Fruit fly (Drosophila melanogaster) whole organism, prepupa: ENCODE measurements around the gene Fkbp39.
A peak's percentile ranks its signal among the peaks of the same experiment; 100 is the strongest.

Source experiments
- Blimp-1 ChIP-seq: fragments of 200-800 bp; sonication (Bioruptor generic); optimal IDR thresholded peaks from 3 replicates; lab custom pipeline; 2017; ENCODE audit warnings: missing biosample characterization, missing genetic modification characterization, mild to moderate bottlenecking, moderate library complexity, missing genetic modification reagents
- CG10631 ChIP-seq: fragments of 200-800 bp; sonication (Bioruptor generic); optimal IDR thresholded peaks from 2 replicates; lab custom pipeline; 2016; ENCODE audit warnings: missing biosample characterization, missing genetic modification characterization
- CG11762 ChIP-seq: fragments of 200-800 bp; sonication (Bioruptor generic); optimal IDR thresholded peaks from 3 replicates; lab custom pipeline; 2016; ENCODE audit warnings: missing biosample characterization, missing genetic modification characterization; ENCODE audit not compliant: insufficient read depth
- CG11902 ChIP-seq: fragments of 200-800 bp; sonication (Bioruptor generic); optimal IDR thresholded peaks from 3 replicates; lab custom pipeline; 2016; ENCODE audit warnings: missing biosample characterization, missing genetic modification characterization
- CG1621 ChIP-seq: fragments of 200-800 bp; sonication (Bioruptor generic); optimal IDR thresholded peaks from 3 replicates; lab custom pipeline; 2018; ENCODE audit warnings: missing biosample characterization, mild to moderate bottlenecking, missing genetic modification characterization
- CG16779 ChIP-seq: fragments of 200-800 bp; sonication (Bioruptor generic); optimal IDR thresholded peaks from 3 replicates; lab custom pipeline; 2017; ENCODE audit warnings: missing biosample characterization, mild to moderate bottlenecking, missing genetic modification characterization
- CG3032 ChIP-seq: fragments of 200-800 bp; optimal IDR thresholded peaks from 2 replicates; lab custom pipeline; 2019; ENCODE audit warnings: missing biosample characterization, mild to moderate bottlenecking, missing genetic modification characterization, moderate library complexity
- CG31627 ChIP-seq: fragments of 200-800 bp; sonication (Bioruptor generic); optimal IDR thresholded peaks from 3 replicates; lab custom pipeline; 2016; ENCODE audit warnings: missing biosample characterization, missing genetic modification characterization
- CG32006 ChIP-seq: fragments of 200-800 bp; sonication (Bioruptor generic); optimal IDR thresholded peaks from 3 replicates; lab custom pipeline; 2017; ENCODE audit warnings: missing biosample characterization, mild to moderate bottlenecking, missing genetic modification characterization
- CG34406 ChIP-seq: fragments of 200-800 bp; sonication (Bioruptor generic); optimal IDR thresholded peaks from 3 replicates; lab custom pipeline; 2016; ENCODE audit warnings: missing biosample characterization, missing genetic modification characterization
- CG3919 ChIP-seq: fragments of 200-800 bp; sonication (Bioruptor generic); optimal IDR thresholded peaks from 3 replicates; lab custom pipeline; 2016; ENCODE audit warnings: missing biosample characterization, missing genetic modification characterization
- CG4318 ChIP-seq: fragments of 200-800 bp; sonication (Bioruptor generic); optimal IDR thresholded peaks from 3 replicates; lab custom pipeline; 2017; ENCODE audit warnings: missing biosample characterization, mild to moderate bottlenecking, missing genetic modification characterization
- CG6163 ChIP-seq: fragments of 200-800 bp; sonication (Bioruptor generic); IDR thresholded peaks from 3 replicates; pipeline ENCODE4 v1.3.6; 2022; ENCODE audit warnings: missing biosample characterization, missing genetic modification characterization
- CG6276 ChIP-seq: fragments of 200-800 bp; sonication (Bioruptor generic); optimal IDR thresholded peaks from 2 replicates; lab custom pipeline; 2017; ENCODE audit warnings: missing biosample characterization, mild to moderate bottlenecking, missing genetic modification characterization
- CG6792 ChIP-seq: fragments of 200-800 bp; sonication (Bioruptor generic); optimal IDR thresholded peaks from 3 replicates; lab custom pipeline; 2016; ENCODE audit warnings: missing biosample characterization, missing genetic modification characterization
- CG6808 ChIP-seq: fragments of 200-800 bp; sonication (Bioruptor generic); optimal IDR thresholded peaks from 3 replicates; lab custom pipeline; 2017; ENCODE audit warnings: missing biosample characterization, missing genetic modification characterization, mild to moderate bottlenecking, moderate library complexity, missing genetic modification reagents
- CG6854 ChIP-seq: fragments of 200-800 bp; sonication (Bioruptor generic); optimal IDR thresholded peaks from 2 replicates; lab custom pipeline; 2017; ENCODE audit warnings: missing biosample characterization, mild to moderate bottlenecking, missing genetic modification characterization
- CG7368 ChIP-seq: fragments of 200-800 bp; sonication (Bioruptor generic); optimal IDR thresholded peaks from 3 replicates; lab custom pipeline; 2016; ENCODE audit warnings: missing biosample characterization, missing genetic modification characterization
- CG8632 ChIP-seq: fragments of 200-800 bp; sonication (Bioruptor generic); optimal IDR thresholded peaks from 3 replicates; lab custom pipeline; 2016; ENCODE audit warnings: missing biosample characterization, missing genetic modification characterization
- Eip75B ChIP-seq: fragments of 200-800 bp; sonication (Bioruptor generic); optimal IDR thresholded peaks from 3 replicates; lab custom pipeline; 2016; ENCODE audit warnings: missing biosample characterization, missing genetic modification characterization
- Eip78C ChIP-seq: fragments of 200-800 bp; sonication (Bioruptor generic); peaks from one replicate; lab custom pipeline; 2016; ENCODE audit warnings: missing biosample characterization, missing genetic modification characterization
- Ets96B ChIP-seq: fragments of 200-800 bp; optimal IDR thresholded peaks from 2 replicates; lab custom pipeline; 2019; ENCODE audit warnings: missing biosample characterization, mild to moderate bottlenecking, missing genetic modification characterization, moderate library complexity
- Gug ChIP-seq: fragments of 200-800 bp; sonication (Bioruptor generic); IDR thresholded peaks from 2 replicates; pipeline ENCODE4 v1.3.6; 2022; ENCODE audit warnings: missing biosample characterization, missing genetic modification characterization
- Hr38 ChIP-seq: sonication (Bioruptor generic); optimal IDR thresholded peaks from 2 replicates; lab custom pipeline; 2016; ENCODE audit warnings: missing biosample characterization, missing genetic modification characterization
- Hr39 ChIP-seq: fragments of 200-800 bp; sonication (Bioruptor generic); optimal IDR thresholded peaks from 2 replicates; lab custom pipeline; 2016; ENCODE audit warnings: missing biosample characterization, missing genetic modification characterization
- Hr4 ChIP-seq: fragments of 200-800 bp; sonication (Bioruptor generic); optimal IDR thresholded peaks from 3 replicates; lab custom pipeline; 2016; ENCODE audit warnings: missing biosample characterization, missing genetic modification characterization
- Lpt ChIP-seq: fragments of 200-800 bp; sonication (Bioruptor generic); optimal IDR thresholded peaks from 3 replicates; lab custom pipeline; 2016; ENCODE audit warnings: missing biosample characterization, missing genetic modification characterization
- Met ChIP-seq: fragments of 200-800 bp; sonication (Bioruptor generic); optimal IDR thresholded peaks from 3 replicates; lab custom pipeline; 2016; ENCODE audit warnings: missing biosample characterization, missing genetic modification characterization
- OdsH ChIP-seq: fragments of 200-800 bp; sonication (Bioruptor generic); optimal IDR thresholded peaks from 3 replicates; lab custom pipeline; 2016; ENCODE audit warnings: missing biosample characterization, missing genetic modification characterization
- Sox15 ChIP-seq: fragments of 200-800 bp; sonication (Bioruptor generic); optimal IDR thresholded peaks from 3 replicates; lab custom pipeline; 2016; ENCODE audit warnings: missing biosample characterization, missing genetic modification characterization
- achi ChIP-seq: fragments of 200-800 bp; sonication (Bioruptor generic); optimal IDR thresholded peaks from 3 replicates; lab custom pipeline; 2016; ENCODE audit warnings: missing biosample characterization, missing genetic modification characterization
- cyc ChIP-seq: fragments of 200-800 bp; sonication (Bioruptor generic); optimal IDR thresholded peaks from 3 replicates; lab custom pipeline; 2016; ENCODE audit warnings: missing biosample characterization, missing genetic modification characterization
- dsx ChIP-seq: fragments of 200-800 bp; optimal IDR thresholded peaks from 3 replicates; lab custom pipeline; 2019; ENCODE audit warnings: missing biosample characterization, mild to moderate bottlenecking, missing genetic modification characterization, moderate library complexity; ENCODE audit not compliant: poor library complexity, severe bottlenecking
- esn ChIP-seq: fragments of 200-800 bp; sonication (Bioruptor generic); optimal IDR thresholded peaks from 2 replicates; lab custom pipeline; 2016; ENCODE audit warnings: missing biosample characterization, mild to moderate bottlenecking, missing genetic modification characterization, moderate library complexity
- fd59A ChIP-seq: fragments of 200-800 bp; sonication (Bioruptor generic); optimal IDR thresholded peaks from 2 replicates; lab custom pipeline; 2017; ENCODE audit warnings: missing biosample characterization, mild to moderate bottlenecking, missing genetic modification characterization, missing genetic modification reagents
- fd85E ChIP-seq: fragments of 200-800 bp; sonication (Bioruptor generic); optimal IDR thresholded peaks from 3 replicates; lab custom pipeline; 2016; ENCODE audit warnings: missing biosample characterization, missing genetic modification characterization
- fkh ChIP-seq: fragments of 200-800 bp; sonication (Bioruptor generic); optimal IDR thresholded peaks from 3 replicates; lab custom pipeline; 2017; ENCODE audit warnings: missing biosample characterization, mild to moderate bottlenecking, missing genetic modification characterization, moderate library complexity
- pdm3 ChIP-seq: fragments of 200-800 bp; sonication (Bioruptor generic); optimal IDR thresholded peaks from 3 replicates; lab custom pipeline; 2016; ENCODE audit warnings: missing biosample characterization, missing genetic modification characterization
- salr ChIP-seq, 2 experiments: fragments of 200-800 bp; sonication (Bioruptor generic); optimal IDR thresholded peaks; 3 replicates each; lab custom pipeline; 2016 to 2018; ENCODE audit warnings: missing biosample characterization in 2 of 2, missing genetic modification characterization in 2 of 2, mild to moderate bottlenecking in 1 of 2
- spab ChIP-seq: fragments of 200-800 bp; sonication (Bioruptor generic); optimal IDR thresholded peaks from 2 replicates; lab custom pipeline; 2017; ENCODE audit warnings: missing biosample characterization, mild to moderate bottlenecking, missing genetic modification characterization, missing genetic modification reagents
- ss ChIP-seq, 2 experiments: fragments of 200-800 bp; sonication (Bioruptor generic); optimal IDR thresholded peaks; 2 replicates in 1 of 2; 3 replicates in 1 of 2; lab custom pipeline; 2017 to 2018; ENCODE audit warnings: mild to moderate bottlenecking in 2 of 2, missing biosample characterization in 2 of 2, missing genetic modification characterization in 2 of 2, moderate library complexity in 1 of 2
- topi ChIP-seq: fragments of 200-800 bp; sonication (Bioruptor generic); optimal IDR thresholded peaks from 3 replicates; lab custom pipeline; 2016; ENCODE audit warnings: missing biosample characterization, missing genetic modification characterization
- vri ChIP-seq: fragments of 200-800 bp; sonication (Bioruptor generic); optimal IDR thresholded peaks from 3 replicates; lab custom pipeline; 2016; ENCODE audit warnings: missing biosample characterization, mild to moderate bottlenecking, missing genetic modification characterization

Gene Fkbp39

dm6 chr3R:15332994-15333393 lies at the start of gene Fkbp39, which contains the start of gene Cyfip:
Fkbp39 (minus strand) TSS chr3R:15333133.
Cyfip (plus strand) TSS chr3R:15333266.
- TF ChIP-seq dsx (GFP tag; lab: Kevin White, UChicago) (no peak), CG6163 (0 out of 3 replicates have a peak, but pooled peaks have one; percentile 18), CG31627 (GFP tag; lab: Kevin White, UChicago) (peak; percentile 13), CG1621 (peak; percentile 95), CG6854 (GFP tag; lab: Kevin White, UChicago) (peak; percentile 21), Hr4 (GFP tag; lab: Kevin White, UChicago) (no peak), CG3032 (peak; percentile 27), esn (GFP tag; lab: Kevin White, UChicago) (peak; percentile 11), CG11762 (GFP tag; lab: Kevin White, UChicago) (no peak), CG4318 (GFP tag; lab: Kevin White, UChicago) (no peak)

- no peak for TF ChIP-seq CG4318 (GFP tag; lab: Kevin White, UChicago)
- no peak for TF ChIP-seq CG16779
- TF ChIP-seq topi (GFP tag; lab: Kevin White, UChicago), result no peak
- TF ChIP-seq fd85E, result no peak
- no peak for TF ChIP-seq Eip75B
- no peak for TF ChIP-seq Sox15 (GFP tag; lab: Kevin White, UChicago)
- TF ChIP-seq Hr4 (GFP tag; lab: Kevin White, UChicago), result no peak
- TF ChIP-seq CG11902, result no peak
- no peak for TF ChIP-seq spab (GFP tag; lab: Kevin White, UChicago)
- TF ChIP-seq salr (GFP tag; optimal IDR thresholded peaks at IDR 0.05; lab: Kevin White, UChicago), result no peak
- no peak for TF ChIP-seq CG7368 (GFP tag; lab: Kevin White, UChicago)
- TF ChIP-seq Gug, result no peak
Observed at dm6 chr3R:15379071-15379470, 46.1 kb upstream of the Fkbp39 start.

- TF ChIP-seq CG10631 (GFP tag; lab: Kevin White, UChicago), result no peak
- no peak for TF ChIP-seq pdm3 (GFP tag; lab: Kevin White, UChicago)
- TF ChIP-seq fkh (GFP tag; lab: Kevin White, UChicago), result no peak
- TF ChIP-seq CG6854 (GFP tag; lab: Kevin White, UChicago), result peak; percentile 8
- no peak for TF ChIP-seq CG1621
- no peak for TF ChIP-seq CG6808
- no peak for TF ChIP-seq ss (GFP tag; optimal IDR thresholded peaks at IDR 0.05; lab: Kevin White, UChicago)
- no peak for TF ChIP-seq achi
Observed at dm6 chr3R:15375470-15375869, 42.5 kb upstream of the Fkbp39 start.

dm6 chr3R:15374397-15374796 lies 41.5 kb upstream of the Fkbp39 start, which contains the start of gene Rbp:
Rbp (plus strand) TSS chr3R:15374635.
- TF ChIP-seq Sox15 (GFP tag; lab: Kevin White, UChicago), result no peak
- no peak for TF ChIP-seq CG6792 (GFP tag; lab: Kevin White, UChicago)
- TF ChIP-seq Lpt (GFP tag; lab: Kevin White, UChicago), result no peak
- no peak for TF ChIP-seq CG32006 (GFP tag; lab: Kevin White, UChicago)
- peak; percentile 27 for TF ChIP-seq CG6854 (GFP tag; lab: Kevin White, UChicago)
- TF ChIP-seq cyc, result no peak
- no peak for TF ChIP-seq Blimp-1 (GFP tag; lab: Kevin White, UChicago)
- no peak for TF ChIP-seq Ets96B (tag; lab: Kevin White, UChicago)

- no peak for TF ChIP-seq CG8632 (GFP tag; lab: Kevin White, UChicago)
- TF ChIP-seq vri (GFP tag; lab: Kevin White, UChicago), result no peak
- TF ChIP-seq Sox15 (GFP tag; lab: Kevin White, UChicago), result no peak
- no peak for TF ChIP-seq Met (GFP tag; lab: Kevin White, UChicago)
- no peak for TF ChIP-seq OdsH
- no peak for TF ChIP-seq CG6276 (GFP tag; lab: Kevin White, UChicago)
- peak; percentile 35 for TF ChIP-seq Eip78C
- no peak for TF ChIP-seq spab (GFP tag; lab: Kevin White, UChicago)
- TF ChIP-seq fd59A (GFP tag; lab: Kevin White, UChicago), result no peak
- no peak for TF ChIP-seq Ets96B (tag; lab: Kevin White, UChicago)
- peak; percentile 32 for TF ChIP-seq Eip75B
- no peak for TF ChIP-seq dsx (GFP tag; lab: Kevin White, UChicago)
- no peak for TF ChIP-seq CG34406
- no peak for TF ChIP-seq Gug
- TF ChIP-seq Hr38 (GFP tag; lab: Kevin White, UChicago), result no peak
- TF ChIP-seq Hr39, result no peak
- peak; percentile 30 for TF ChIP-seq CG3032
- TF ChIP-seq CG3919 (GFP tag; lab: Kevin White, UChicago), result no peak
- TF ChIP-seq CG1621, result no peak
- no peak for TF ChIP-seq Hr4 (GFP tag; lab: Kevin White, UChicago)
Observed at dm6 chr3R:15371833-15372232, 38.9 kb upstream of the Fkbp39 start, which contains the start of the genes Ccm3 and CG6136. Ccm3 (plus strand) TSS chr3R:15371957. CG6136 (minus strand) TSS chr3R:15372212.
